Fruit fly (Drosophila melanogaster) whole organism, embryonic: ENCODE data around the gene Acp1.

Experiments
- ATbp ChIP-seq: fragments of 200-800 bp; sonication (Bioruptor generic); optimal IDR thresholded peaks from 2 replicates; lab custom pipeline; 2017; ENCODE audit warnings: missing biosample characterization, mild to moderate bottlenecking, missing genetic modification characterization, missing genetic modification reagents
- Ada2b ChIP-seq: fragments of 200-800 bp; sonication (Bioruptor generic); IDR thresholded peaks from 2 replicates; pipeline ENCODE4 v1.3.6; 2022; ENCODE audit warnings: missing biosample characterization, missing genetic modification characterization
- Bteb2 ChIP-seq: fragments of 200-800 bp; sonication (Bioruptor generic); optimal IDR thresholded peaks from 2 replicates; lab custom pipeline; 2016; ENCODE audit warnings: missing biosample characterization, missing genetic modification characterization
- CG10959 ChIP-seq: fragments of 200-800 bp; sonication (Bioruptor generic); IDR thresholded peaks from 2 replicates; pipeline ENCODE4 v1.3.6; 2022; ENCODE audit warnings: missing biosample characterization, missing genetic modification characterization
- CG11247 ChIP-seq: fragments of 200-800 bp; sonication (Bioruptor generic); IDR thresholded peaks from 2 replicates; pipeline ENCODE4 v1.3.6; 2022; ENCODE audit warnings: missing biosample characterization, missing genetic modification characterization
- CG11456 ChIP-seq: fragments of 200-800 bp; sonication (Bioruptor generic); IDR thresholded peaks from 3 replicates; pipeline ENCODE4 v1.3.6; 2022; ENCODE audit warnings: missing biosample characterization, missing genetic modification characterization
- CG11695 ChIP-seq: fragments of 200-800 bp; sonication (Bioruptor generic); IDR thresholded peaks from 3 replicates; pipeline ENCODE4 v1.3.6; 2022; ENCODE audit warnings: missing biosample characterization, missing genetic modification characterization
- CG12236 ChIP-seq: fragments of 200-800 bp; sonication (Bioruptor generic); optimal IDR thresholded peaks from 2 replicates; lab custom pipeline; 2016; ENCODE audit warnings: missing biosample characterization, missing genetic modification characterization
- CG12659 ChIP-seq: fragments of 200-800 bp; sonication (Bioruptor generic); optimal IDR thresholded peaks from 3 replicates; lab custom pipeline; 2017; ENCODE audit warnings: mild to moderate bottlenecking, missing biosample characterization, missing genetic modification reagents, missing genetic modification characterization
- CG13123 ChIP-seq: fragments of 200-800 bp; sonication (Bioruptor generic); optimal IDR thresholded peaks from 2 replicates; lab custom pipeline; 2016; ENCODE audit warnings: missing biosample characterization, missing genetic modification characterization
- CG13424 ChIP-seq: fragments of 200-800 bp; sonication (Bioruptor generic); optimal IDR thresholded peaks from 2 replicates; lab custom pipeline; 2019; ENCODE audit warnings: missing biosample characterization, mild to moderate bottlenecking, missing genetic modification characterization, moderate library complexity
- CG1647 ChIP-seq: fragments of 200-800 bp; sonication (Bioruptor generic); optimal IDR thresholded peaks from 3 replicates; lab custom pipeline; 2016; ENCODE audit warnings: missing biosample characterization, missing genetic modification characterization
- CG17359 ChIP-seq: fragments of 200-800 bp; sonication (Bioruptor generic); optimal IDR thresholded peaks from 3 replicates; lab custom pipeline; 2018; ENCODE audit warnings: missing biosample characterization, mild to moderate bottlenecking, missing genetic modification characterization, moderate library complexity
- CG17361 ChIP-seq: fragments of 200-800 bp; sonication (Bioruptor generic); IDR thresholded peaks from 3 replicates; pipeline ENCODE4 v1.3.6; 2022; ENCODE audit warnings: missing biosample characterization, missing genetic modification characterization
- CG18619 ChIP-seq: fragments of 200-800 bp; sonication (Bioruptor generic); optimal IDR thresholded peaks from 3 replicates; lab custom pipeline; 2017; ENCODE audit warnings: missing biosample characterization, mild to moderate bottlenecking, missing genetic modification characterization
- CG30431 ChIP-seq: fragments of 200-800 bp; sonication (Bioruptor generic); optimal IDR thresholded peaks from 2 replicates; lab custom pipeline; 2017; ENCODE audit warnings: missing biosample characterization, missing genetic modification characterization
- CG31224 ChIP-seq: fragments of 200-800 bp; sonication (Bioruptor generic); IDR thresholded peaks from 2 replicates; pipeline ENCODE4 v1.3.6; 2022; ENCODE audit warnings: missing biosample characterization, missing genetic modification characterization
- CG31365 ChIP-seq: fragments of 200-800 bp; sonication (Bioruptor generic); optimal IDR thresholded peaks from 2 replicates; lab custom pipeline; 2018; ENCODE audit warnings: missing biosample characterization, mild to moderate bottlenecking, missing genetic modification characterization
- CG32532 ChIP-seq: fragments of 200-800 bp; sonication (Bioruptor generic); IDR thresholded peaks from 2 replicates; pipeline ENCODE4 v1.3.6; 2022; ENCODE audit warnings: missing biosample characterization, missing genetic modification characterization
- CG33213 ChIP-seq: fragments of 200-800 bp; sonication (Bioruptor generic); optimal IDR thresholded peaks from 3 replicates; lab custom pipeline; 2016; ENCODE audit warnings: missing biosample characterization, missing genetic modification characterization
- CG4820 ChIP-seq: fragments of 200-800 bp; sonication (Bioruptor generic); optimal IDR thresholded peaks from 3 replicates; lab custom pipeline; 2016; ENCODE audit warnings: missing biosample characterization, missing genetic modification characterization
- CG6175 ChIP-seq: fragments of 200-800 bp; sonication (Bioruptor generic); IDR thresholded peaks from 3 replicates; pipeline ENCODE4 v1.3.6; 2022; ENCODE audit warnings: missing biosample characterization, missing genetic modification characterization
- CG6683 ChIP-seq: fragments of 200-800 bp; sonication (Bioruptor generic); optimal IDR thresholded peaks from 2 replicates; lab custom pipeline; 2017; ENCODE audit warnings: missing biosample characterization, mild to moderate bottlenecking, missing genetic modification characterization, missing genetic modification reagents
- CG7745 ChIP-seq: fragments of 200-800 bp; sonication (Bioruptor generic); optimal IDR thresholded peaks from 2 replicates; lab custom pipeline; 2018; ENCODE audit warnings: missing biosample characterization, mild to moderate bottlenecking, missing genetic modification characterization, moderate library complexity
- CG7987 ChIP-seq: fragments of 200-800 bp; sonication (Bioruptor generic); optimal IDR thresholded peaks from 2 replicates; lab custom pipeline; 2018; ENCODE audit warnings: missing biosample characterization, mild to moderate bottlenecking, missing genetic modification characterization, moderate library complexity
- CG8089 ChIP-seq: fragments of 200-800 bp; sonication (Bioruptor generic); optimal IDR thresholded peaks from 3 replicates; lab custom pipeline; 2016; ENCODE audit warnings: missing biosample characterization, missing genetic modification characterization
- CG8478 ChIP-seq: fragments of >200 bp; optimal IDR thresholded peaks from 2 replicates; lab custom pipeline; 2018
- CHES-1-like ChIP-seq: fragments of 200-800 bp; sonication (Bioruptor generic); optimal IDR thresholded peaks from 2 replicates; lab custom pipeline; 2016; ENCODE audit warnings: missing biosample characterization, missing genetic modification characterization
- Camta ChIP-seq: fragments of 200-800 bp; sonication (Bioruptor generic); optimal IDR thresholded peaks from 2 replicates; lab custom pipeline; 2016; ENCODE audit warnings: missing biosample characterization, missing genetic modification characterization
- D19A ChIP-seq: fragments of 200-800 bp; optimal IDR thresholded peaks from 3 replicates; lab custom pipeline; 2019; ENCODE audit warnings: missing biosample characterization, mild to moderate bottlenecking, missing genetic modification characterization, moderate library complexity
- ERR ChIP-seq: fragments of 200-800 bp; sonication (Bioruptor generic); optimal IDR thresholded peaks from 2 replicates; lab custom pipeline; 2016; ENCODE audit warnings: missing biosample characterization, missing genetic modification characterization
- H2.0 ChIP-seq: fragments of 200-800 bp; sonication (Bioruptor generic); IDR thresholded peaks from 2 replicates; pipeline ENCODE4 v1.3.6; 2022; ENCODE audit warnings: missing biosample characterization, missing genetic modification characterization
- Hr51 ChIP-seq, 2 experiments: fragments of 200-800 bp; sonication (Bioruptor generic); optimal IDR thresholded peaks; 2 replicates in 1 of 2; 3 replicates in 1 of 2; lab custom pipeline; 2016 to 2018; ENCODE audit warnings: missing biosample characterization in 2 of 2, missing genetic modification characterization in 2 of 2, mild to moderate bottlenecking in 1 of 2, moderate library complexity in 1 of 2
- Ssrp ChIP-seq: fragments of 200-800 bp; sonication (Bioruptor generic); optimal IDR thresholded peaks from 2 replicates; lab custom pipeline; 2018; ENCODE audit warnings: missing biosample characterization, mild to moderate bottlenecking, missing genetic modification characterization, moderate library complexity
- YL-1 ChIP-seq: fragments of 200-800 bp; sonication (Bioruptor generic); optimal IDR thresholded peaks from 3 replicates; lab custom pipeline; 2017; ENCODE audit warnings: missing biosample characterization, mild to moderate bottlenecking, missing genetic modification characterization
- abd-A ChIP-seq: fragments of 200-800 bp; sonication (Bioruptor generic); optimal IDR thresholded peaks from 3 replicates; lab custom pipeline; 2019; ENCODE audit warnings: missing biosample characterization, mild to moderate bottlenecking, missing genetic modification characterization, moderate library complexity
- bcd ChIP-seq: fragments of 200-800 bp; sonication (Bioruptor generic); optimal IDR thresholded peaks from 2 replicates; lab custom pipeline; 2017; ENCODE audit warnings: missing biosample characterization, mild to moderate bottlenecking, missing genetic modification characterization
- bsh ChIP-seq, 2 experiments: fragments of 200-800 bp; sonication (Bioruptor generic); optimal IDR thresholded peaks; 2 replicates each; lab custom pipeline; 2017 to 2018; ENCODE audit warnings: mild to moderate bottlenecking in 2 of 2, missing biosample characterization in 2 of 2, missing genetic modification characterization in 2 of 2, moderate library complexity in 1 of 2
- chm ChIP-seq: fragments of 200-800 bp; sonication (Bioruptor generic); IDR thresholded peaks from 2 replicates; pipeline ENCODE4 v1.3.6; 2022; ENCODE audit warnings: missing biosample characterization, missing genetic modification characterization
- crol ChIP-seq: fragments of 200-800 bp; sonication (Bioruptor generic); IDR thresholded peaks from 2 replicates; pipeline ENCODE4 v1.3.6; 2022; ENCODE audit warnings: missing biosample characterization, missing genetic modification characterization
- en ChIP-seq: fragments of 200-800 bp; sonication (Bioruptor generic); optimal IDR thresholded peaks from 2 replicates; lab custom pipeline; 2016; ENCODE audit warnings: missing biosample characterization, missing genetic modification characterization
- ewg ChIP-seq: fragments of 200-800 bp; sonication (Bioruptor generic); optimal IDR thresholded peaks from 3 replicates; lab custom pipeline; 2017; ENCODE audit warnings: mild to moderate bottlenecking, missing biosample characterization, missing genetic modification reagents, missing genetic modification characterization
- exex ChIP-seq: fragments of 200-800 bp; sonication (Bioruptor generic); optimal IDR thresholded peaks from 4 replicates; lab custom pipeline; 2018; ENCODE audit warnings: missing biosample characterization, mild to moderate bottlenecking, missing genetic modification characterization, moderate library complexity
- gsb-n ChIP-seq: fragments of 200-800 bp; sonication (Bioruptor generic); optimal IDR thresholded peaks from 3 replicates; lab custom pipeline; 2018; ENCODE audit warnings: missing biosample characterization, mild to moderate bottlenecking, missing genetic modification characterization
- ham ChIP-seq: fragments of 200-800 bp; sonication (Bioruptor generic); IDR thresholded peaks from 2 replicates; pipeline ENCODE4 v1.3.6; 2022; ENCODE audit warnings: missing biosample characterization, missing genetic modification characterization
- kah ChIP-seq: fragments of 200-800 bp; sonication (Bioruptor generic); optimal IDR thresholded peaks from 2 replicates; lab custom pipeline; 2018; ENCODE audit warnings: missing biosample characterization, mild to moderate bottlenecking, missing genetic modification characterization
- lab ChIP-seq: fragments of 200-800 bp; sonication (Bioruptor generic); optimal IDR thresholded peaks from 3 replicates; lab custom pipeline; 2017; ENCODE audit warnings: missing biosample characterization, missing genetic modification characterization, mild to moderate bottlenecking, moderate library complexity, missing genetic modification reagents
- sob ChIP-seq: fragments of 200-800 bp; sonication (Bioruptor generic); IDR thresholded peaks from 2 replicates; pipeline ENCODE4 v1.3.6; 2022; ENCODE audit warnings: missing biosample characterization, missing genetic modification characterization
- toy ChIP-seq: fragments of 200-800 bp; sonication (Bioruptor generic); IDR thresholded peaks from 2 replicates; pipeline ENCODE4 v1.3.6; 2022; ENCODE audit warnings: missing biosample characterization, missing genetic modification characterization
- zen ChIP-seq: fragments of 200-800 bp; sonication (Bioruptor generic); optimal IDR thresholded peaks from 3 replicates; lab custom pipeline; 2018; ENCODE audit warnings: missing biosample characterization, mild to moderate bottlenecking, missing genetic modification characterization, moderate library complexity

Acp1 gene

dm6 chr2L:7753086-7753485 is 11.7 kb upstream of the Acp1 start, which contains the start of gene CG7203:
Gene CG7203, minus strand, starts transcription at chr2L:7753186.
- TF ChIP-seq Hr51 (GFP tag; optimal IDR thresholded peaks at IDR 0.05; lab: Kevin White, UChicago) (no peak), Bteb2 (GFP tag; lab: Kevin White, UChicago) (no peak), CG6683 (GFP tag; lab: Kevin White, UChicago) (no peak), ATbp (GFP tag; lab: Kevin White, UChicago) (no peak), sob (GFP tag; lab: Robert Waterston, UW) (no peak), CG17361 (GFP tag; lab: Robert Waterston, UW) (no peak), CG31224 (GFP tag; lab: Robert Waterston, UW) (no peak), CG1647 (no peak), CG10959 (GFP tag; lab: Robert Waterston, UW) (no peak), CG13424 (tag; lab: Kevin White, UChicago) (no peak), bsh (GFP tag; optimal IDR thresholded peaks at IDR 0.05; lab: Kevin White, UChicago) (no peak), ERR (no peak), CG17359 (tag; lab: Kevin White, UChicago) (no peak), chm (no peak)

DNA sequence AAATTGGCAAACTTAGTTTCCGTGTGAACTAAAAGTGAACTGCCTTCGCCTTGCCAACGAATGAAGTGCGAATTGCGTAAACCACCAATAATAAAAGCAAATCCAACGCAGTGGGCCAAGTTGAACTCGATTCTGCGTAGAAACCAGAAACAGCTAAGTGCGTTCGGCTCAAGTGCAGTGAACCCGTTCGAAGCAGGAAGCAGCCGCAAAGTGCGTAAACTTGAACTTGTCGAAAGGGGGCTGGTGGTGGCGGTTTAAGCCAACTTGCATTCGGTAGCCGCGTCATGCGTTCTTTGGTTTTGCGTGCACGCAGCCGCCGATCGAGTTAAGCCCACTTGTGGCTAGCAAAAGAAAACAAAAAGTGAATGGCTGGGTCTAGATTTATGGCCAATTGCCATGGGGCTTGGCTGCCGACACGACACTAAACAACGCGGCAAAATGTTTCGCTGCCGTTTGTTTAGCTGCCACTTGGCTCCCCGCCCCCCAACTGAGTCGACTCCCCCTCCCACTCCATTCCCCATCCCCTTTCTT is 9.4 kb upstream of the Acp1 start:
- TF ChIP-seq lab (GFP tag; lab: Kevin White, UChicago) (no peak), CG8089 (GFP tag; lab: Kevin White, UChicago) (no peak), gsb-n (tag; lab: Kevin White, UChicago) (no peak), CG30431 (GFP tag; lab: Kevin White, UChicago) (no peak), CG7987 (GFP tag; lab: Kevin White, UChicago) (no peak), CG13123 (GFP tag; lab: Kevin White, UChicago) (no peak), CG31365 (tag; lab: Kevin White, UChicago) (no peak), CG8478 (lab: Kevin White, UChicago) (no peak), CG11247 (GFP tag; lab: Robert Waterston, UW) (0 out of 2 replicates have a peak, but pooled peaks have one; percentile 16), CG7745 (tag; lab: Kevin White, UChicago) (no peak), toy (GFP tag; lab: Robert Waterston, UW) (no peak), YL-1 (GFP tag; lab: Kevin White, UChicago) (no peak), CG6175 (GFP tag; lab: Robert Waterston, UW) (peak; percentile 35; the same call in 1 of the 3 replicates), crol (GFP tag; lab: Robert Waterston, UW) (0 out of 2 replicates have a peak, but pooled peaks have one; percentile 23), ham (no peak), CG4820 (GFP tag; lab: Kevin White, UChicago) (no peak), Ssrp (no peak), CG11456 (GFP tag; lab: Robert Waterston, UW) (0 out of 3 replicates have a peak, but pooled peaks have one; percentile 6)

DNA sequence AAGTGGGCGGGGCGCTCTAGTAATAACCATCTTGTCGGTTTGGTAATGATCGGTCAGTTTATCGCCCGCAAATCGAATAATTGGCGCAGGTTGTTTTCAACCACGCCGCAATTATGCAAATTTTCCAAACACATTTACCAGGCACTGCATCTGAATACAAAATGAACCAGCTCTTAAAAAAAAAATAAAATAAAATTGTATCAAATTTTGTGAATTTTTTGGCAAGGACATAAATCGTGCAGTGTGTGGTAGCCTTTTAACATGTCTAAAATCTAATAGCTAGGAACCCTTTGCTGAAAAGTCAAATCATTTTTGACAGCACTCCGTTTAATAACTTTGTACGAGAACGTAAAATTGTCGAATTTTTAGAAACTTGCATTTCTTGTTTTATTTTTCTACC is 5.6 kb upstream of the Acp1 start, which contains the start of gene ATPsynGL:
Gene ATPsynGL (plus strand): TSS at position 301 of the 400 bp plus-strand sequence.
- TF ChIP-seq bcd (no peak), D19A (tag; lab: Kevin White, UChicago) (no peak), en (no peak), CG33213 (no peak), Camta (GFP tag; lab: Kevin White, UChicago) (no peak), CHES-1-like (GFP tag; lab: Kevin White, UChicago) (no peak), H2.0 (GFP tag; lab: Robert Waterston, UW) (no peak), CG12659 (GFP tag; lab: Kevin White, UChicago) (no peak), zen (no peak), ewg (GFP tag; lab: Kevin White, UChicago) (no peak), exex (no peak), CG18619 (GFP tag; lab: Kevin White, UChicago) (no peak), CG11695 (GFP tag; lab: Robert Waterston, UW) (no peak), Ada2b (GFP tag; lab: Robert Waterston, UW) (no peak), kah (no peak), abd-A (no peak), CG32532 (GFP tag; lab: Robert Waterston, UW) (no peak), CG12236 (GFP tag; lab: Kevin White, UChicago) (no peak)
- TF ChIP-seq, all 482 proteins: peak for 0
